Fruit fly (Drosophila melanogaster) whole organism, prepupa: ENCODE measurements around the gene Sfp78E.

Source experiments
- Blimp-1 ChIP-seq: fragments of 200-800 bp; sonication (Bioruptor generic); optimal IDR thresholded peaks from 3 replicates; lab custom pipeline; 2017; ENCODE audit warnings: missing biosample characterization, missing genetic modification characterization, mild to moderate bottlenecking, moderate library complexity, missing genetic modification reagents
- CG10631 ChIP-seq: fragments of 200-800 bp; sonication (Bioruptor generic); optimal IDR thresholded peaks from 2 replicates; lab custom pipeline; 2016; ENCODE audit warnings: missing biosample characterization, missing genetic modification characterization
- CG10669 ChIP-seq: fragments of 200-800 bp; sonication (Bioruptor generic); optimal IDR thresholded peaks from 3 replicates; lab custom pipeline; 2018; ENCODE audit warnings: missing biosample characterization, mild to moderate bottlenecking, missing genetic modification characterization, moderate library complexity
- CG11294 ChIP-seq: fragments of 200-800 bp; sonication (Bioruptor generic); IDR thresholded peaks from 2 replicates; pipeline ENCODE4 v1.3.6; 2022; ENCODE audit warnings: missing biosample characterization, missing genetic modification characterization
- CG11762 ChIP-seq: fragments of 200-800 bp; sonication (Bioruptor generic); optimal IDR thresholded peaks from 3 replicates; lab custom pipeline; 2016; ENCODE audit warnings: missing biosample characterization, missing genetic modification characterization; ENCODE audit not compliant: insufficient read depth
- CG15336 ChIP-seq: fragments of 200-800 bp; sonication (Bioruptor generic); IDR thresholded peaks from 2 replicates; pipeline ENCODE4 v1.3.6; 2022; ENCODE audit warnings: missing biosample characterization, missing genetic modification characterization
- CG16779 ChIP-seq: fragments of 200-800 bp; sonication (Bioruptor generic); optimal IDR thresholded peaks from 3 replicates; lab custom pipeline; 2017; ENCODE audit warnings: missing biosample characterization, mild to moderate bottlenecking, missing genetic modification characterization
- CG32006 ChIP-seq: fragments of 200-800 bp; sonication (Bioruptor generic); optimal IDR thresholded peaks from 3 replicates; lab custom pipeline; 2017; ENCODE audit warnings: missing biosample characterization, mild to moderate bottlenecking, missing genetic modification characterization
- CG6163 ChIP-seq: fragments of 200-800 bp; sonication (Bioruptor generic); IDR thresholded peaks from 3 replicates; pipeline ENCODE4 v1.3.6; 2022; ENCODE audit warnings: missing biosample characterization, missing genetic modification characterization
- CG6792 ChIP-seq: fragments of 200-800 bp; sonication (Bioruptor generic); optimal IDR thresholded peaks from 3 replicates; lab custom pipeline; 2016; ENCODE audit warnings: missing biosample characterization, missing genetic modification characterization
- CG6808 ChIP-seq: fragments of 200-800 bp; sonication (Bioruptor generic); optimal IDR thresholded peaks from 3 replicates; lab custom pipeline; 2017; ENCODE audit warnings: missing biosample characterization, missing genetic modification characterization, mild to moderate bottlenecking, moderate library complexity, missing genetic modification reagents
- CG6854 ChIP-seq: fragments of 200-800 bp; sonication (Bioruptor generic); optimal IDR thresholded peaks from 2 replicates; lab custom pipeline; 2017; ENCODE audit warnings: missing biosample characterization, mild to moderate bottlenecking, missing genetic modification characterization
- CG8319 ChIP-seq: fragments of 200-800 bp; sonication (Bioruptor generic); optimal IDR thresholded peaks from 3 replicates; lab custom pipeline; 2016; ENCODE audit warnings: missing biosample characterization, missing genetic modification characterization
- CG8632 ChIP-seq: fragments of 200-800 bp; sonication (Bioruptor generic); optimal IDR thresholded peaks from 3 replicates; lab custom pipeline; 2016; ENCODE audit warnings: missing biosample characterization, missing genetic modification characterization
- Eip78C ChIP-seq: fragments of 200-800 bp; sonication (Bioruptor generic); peaks from one replicate; lab custom pipeline; 2016; ENCODE audit warnings: missing biosample characterization, missing genetic modification characterization
- Ets21C ChIP-seq: fragments of 200-800 bp; sonication (Bioruptor generic); optimal IDR thresholded peaks from 3 replicates; lab custom pipeline; 2016; ENCODE audit warnings: missing biosample characterization, missing genetic modification characterization
- Hr38 ChIP-seq: sonication (Bioruptor generic); optimal IDR thresholded peaks from 2 replicates; lab custom pipeline; 2016; ENCODE audit warnings: missing biosample characterization, missing genetic modification characterization
- Hr4 ChIP-seq: fragments of 200-800 bp; sonication (Bioruptor generic); optimal IDR thresholded peaks from 3 replicates; lab custom pipeline; 2016; ENCODE audit warnings: missing biosample characterization, missing genetic modification characterization
- Lpt ChIP-seq: fragments of 200-800 bp; sonication (Bioruptor generic); optimal IDR thresholded peaks from 3 replicates; lab custom pipeline; 2016; ENCODE audit warnings: missing biosample characterization, missing genetic modification characterization
- OdsH ChIP-seq: fragments of 200-800 bp; sonication (Bioruptor generic); optimal IDR thresholded peaks from 3 replicates; lab custom pipeline; 2016; ENCODE audit warnings: missing biosample characterization, missing genetic modification characterization
- Sox14 ChIP-seq: fragments of 200-800 bp; sonication (Bioruptor generic); optimal IDR thresholded peaks from 3 replicates; lab custom pipeline; 2016; ENCODE audit warnings: missing biosample characterization, missing genetic modification characterization
- Sox15 ChIP-seq: fragments of 200-800 bp; sonication (Bioruptor generic); optimal IDR thresholded peaks from 3 replicates; lab custom pipeline; 2016; ENCODE audit warnings: missing biosample characterization, missing genetic modification characterization
- acj6 ChIP-seq: fragments of 200-800 bp; sonication (Bioruptor generic); optimal IDR thresholded peaks from 3 replicates; lab custom pipeline; 2016; ENCODE audit warnings: missing biosample characterization, missing genetic modification characterization
- cyc ChIP-seq: fragments of 200-800 bp; sonication (Bioruptor generic); optimal IDR thresholded peaks from 3 replicates; lab custom pipeline; 2016; ENCODE audit warnings: missing biosample characterization, missing genetic modification characterization
- dac ChIP-seq: fragments of 200-800 bp; sonication (Bioruptor generic); optimal IDR thresholded peaks from 2 replicates; lab custom pipeline; 2017; ENCODE audit warnings: missing biosample characterization, mild to moderate bottlenecking, missing genetic modification characterization
- dsx ChIP-seq: fragments of 200-800 bp; optimal IDR thresholded peaks from 3 replicates; lab custom pipeline; 2019; ENCODE audit warnings: missing biosample characterization, mild to moderate bottlenecking, missing genetic modification characterization, moderate library complexity; ENCODE audit not compliant: poor library complexity, severe bottlenecking
- esn ChIP-seq: fragments of 200-800 bp; sonication (Bioruptor generic); optimal IDR thresholded peaks from 2 replicates; lab custom pipeline; 2016; ENCODE audit warnings: missing biosample characterization, mild to moderate bottlenecking, missing genetic modification characterization, moderate library complexity
- fd59A ChIP-seq: fragments of 200-800 bp; sonication (Bioruptor generic); optimal IDR thresholded peaks from 2 replicates; lab custom pipeline; 2017; ENCODE audit warnings: missing biosample characterization, mild to moderate bottlenecking, missing genetic modification characterization, missing genetic modification reagents
- fd85E ChIP-seq: fragments of 200-800 bp; sonication (Bioruptor generic); optimal IDR thresholded peaks from 3 replicates; lab custom pipeline; 2016; ENCODE audit warnings: missing biosample characterization, missing genetic modification characterization
- lz ChIP-seq: fragments of 200-800 bp; sonication (Bioruptor generic); optimal IDR thresholded peaks from 3 replicates; lab custom pipeline; 2016; ENCODE audit warnings: missing biosample characterization, missing genetic modification characterization
- net ChIP-seq: fragments of 200-800 bp; sonication (Bioruptor generic); optimal IDR thresholded peaks from 3 replicates; lab custom pipeline; 2016; ENCODE audit warnings: missing biosample characterization, missing genetic modification characterization
- salr ChIP-seq, 2 experiments: fragments of 200-800 bp; sonication (Bioruptor generic); optimal IDR thresholded peaks; 3 replicates each; lab custom pipeline; 2016 to 2018; ENCODE audit warnings: missing biosample characterization in 2 of 2, missing genetic modification characterization in 2 of 2, mild to moderate bottlenecking in 1 of 2
- spab ChIP-seq: fragments of 200-800 bp; sonication (Bioruptor generic); optimal IDR thresholded peaks from 2 replicates; lab custom pipeline; 2017; ENCODE audit warnings: missing biosample characterization, mild to moderate bottlenecking, missing genetic modification characterization, missing genetic modification reagents
- ss ChIP-seq, 2 experiments: fragments of 200-800 bp; sonication (Bioruptor generic); optimal IDR thresholded peaks; 2 replicates in 1 of 2; 3 replicates in 1 of 2; lab custom pipeline; 2017 to 2018; ENCODE audit warnings: mild to moderate bottlenecking in 2 of 2, missing biosample characterization in 2 of 2, missing genetic modification characterization in 2 of 2, moderate library complexity in 1 of 2
- topi ChIP-seq: fragments of 200-800 bp; sonication (Bioruptor generic); optimal IDR thresholded peaks from 3 replicates; lab custom pipeline; 2016; ENCODE audit warnings: missing biosample characterization, missing genetic modification characterization
- vri ChIP-seq: fragments of 200-800 bp; sonication (Bioruptor generic); optimal IDR thresholded peaks from 3 replicates; lab custom pipeline; 2016; ENCODE audit warnings: missing biosample characterization, mild to moderate bottlenecking, missing genetic modification characterization

Gene Sfp78E

DNA sequence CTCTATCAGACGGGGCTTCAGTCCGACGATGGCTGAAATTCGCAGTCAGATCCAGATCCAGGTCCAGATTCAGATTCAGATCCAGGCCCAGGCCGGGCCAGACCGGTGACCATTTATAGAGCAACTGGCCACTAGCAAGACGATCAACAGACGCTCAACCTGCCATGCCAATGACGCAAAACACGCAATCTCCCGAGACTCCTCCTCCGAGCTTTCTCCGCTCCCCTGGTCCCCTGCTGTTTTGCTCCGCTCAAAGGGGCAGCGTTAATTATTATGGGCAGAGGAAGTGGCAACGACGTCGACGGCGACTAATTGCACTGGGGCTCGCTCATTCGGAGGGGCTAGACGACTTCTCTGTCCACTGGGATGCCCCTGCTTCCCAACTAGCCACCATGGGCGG lies 32.4 kb downstream of the Sfp78E start:
- TF ChIP-seq acj6 (GFP tag; lab: Kevin White, UChicago) (no peak), ss (GFP tag; optimal IDR thresholded peaks at IDR 0.05; lab: Kevin White, UChicago) (peak in 1 of 2 experiments; percentile 95), vri (GFP tag; lab: Kevin White, UChicago) (no peak), Blimp-1 (GFP tag; lab: Kevin White, UChicago) (no peak)

DNA sequence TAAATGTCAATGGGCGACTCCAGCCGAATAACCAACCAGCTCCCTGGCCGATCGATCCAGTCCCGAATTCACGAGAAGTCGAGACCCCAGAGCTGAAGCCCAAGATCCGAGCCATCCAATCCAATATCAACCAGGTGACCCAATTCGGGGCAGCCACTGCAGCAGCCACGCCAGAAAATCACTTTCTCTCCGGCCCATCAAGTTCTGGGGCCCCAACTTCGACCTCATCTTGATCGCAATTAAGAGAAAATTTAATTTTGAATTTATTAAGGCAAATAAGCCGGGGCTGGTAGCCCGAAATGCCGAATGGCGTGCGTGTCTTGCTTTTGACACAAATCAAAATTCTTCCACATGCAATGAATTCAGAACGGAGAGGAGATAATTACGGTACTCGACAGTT lies 36.0 kb downstream of the Sfp78E start:
- TF ChIP-seq Blimp-1 (GFP tag; lab: Kevin White, UChicago) = peak; percentile 53
- TF ChIP-seq dac (GFP tag; lab: Kevin White, UChicago) = no peak

dm6 chr3L:21645878-21646277 lies 38.0 kb downstream of the Sfp78E start:
- TF ChIP-seq CG8319 (GFP tag; lab: Kevin White, UChicago) (no peak), topi (no peak), acj6 (GFP tag; lab: Kevin White, UChicago) (no peak), dac (GFP tag; lab: Kevin White, UChicago) (no peak), Sox14 (no peak), salr (GFP tag; optimal IDR thresholded peaks at IDR 0.05; lab: Kevin White, UChicago) (no peak), OdsH (GFP tag; lab: Kevin White, UChicago) (no peak), fd59A (GFP tag; lab: Kevin White, UChicago) (no peak), Hr38 (GFP tag; lab: Kevin White, UChicago) (no peak), net (GFP tag; lab: Kevin White, UChicago) (no peak), Hr4 (GFP tag; lab: Kevin White, UChicago) (no peak), CG11762 (GFP tag; lab: Kevin White, UChicago) (no peak), CG8632 (GFP tag; lab: Kevin White, UChicago) (no peak), Sox15 (no peak), CG10669 (GFP tag; lab: Kevin White, UChicago) (no peak), CG6808 (GFP tag; lab: Kevin White, UChicago) (no peak), cyc (GFP tag; lab: Kevin White, UChicago) (no peak)

DNA sequence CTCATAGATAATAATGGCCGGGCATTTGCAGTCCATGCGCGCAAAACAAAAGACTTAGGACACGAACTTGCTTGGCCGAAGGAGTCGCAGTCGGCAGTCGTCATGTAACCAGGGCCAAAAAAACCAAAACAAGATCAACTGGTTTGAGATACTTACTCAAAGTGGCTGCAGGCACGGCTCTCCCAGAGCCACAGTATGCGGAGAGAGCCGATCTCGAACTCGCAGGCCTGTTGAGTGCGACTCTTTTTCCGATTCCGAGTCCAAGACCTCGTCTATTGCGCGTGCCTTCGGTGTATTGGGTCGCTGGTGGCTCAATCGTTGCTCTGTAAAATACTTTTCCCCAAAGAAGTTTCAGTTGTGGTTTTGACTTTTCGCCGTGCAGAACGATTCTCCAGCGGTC lies 39.2 kb downstream of the Sfp78E start, which contains the start of gene CG43980:
TSS of gene CG43980 (plus strand) at position 352 of the 400 bp plus-strand sequence.
- TF ChIP-seq dac (GFP tag; lab: Kevin White, UChicago) (no peak), esn (no peak), CG6163 (GFP tag; lab: Robert Waterston, UW) (0 out of 3 replicates have a peak, but pooled peaks have one; percentile 27), CG16779 (peak; percentile 14), ss (GFP tag; optimal IDR thresholded peaks at IDR 0.05; lab: Kevin White, UChicago) (peak; percentile 6 to 55), lz (GFP tag; lab: Kevin White, UChicago) (no peak), CG6792 (GFP tag; lab: Kevin White, UChicago) (no peak), CG15336 (GFP tag; lab: Robert Waterston, UW) (0 out of 2 replicates have a peak, but pooled peaks have one; percentile 22), CG6854 (GFP tag; lab: Kevin White, UChicago) (peak; percentile 8), CG8319 (GFP tag; lab: Kevin White, UChicago) (no peak), fd59A (GFP tag; lab: Kevin White, UChicago) (no peak), spab (no peak), CG6808 (GFP tag; lab: Kevin White, UChicago) (peak; percentile 28), Lpt (peak; percentile 13), CG10631 (GFP tag; lab: Kevin White, UChicago) (no peak), CG32006 (GFP tag; lab: Kevin White, UChicago) (no peak), CG11294 (no peak), Ets21C (no peak), fd85E (GFP tag; lab: Kevin White, UChicago) (no peak), Eip78C (GFP tag; lab: Kevin White, UChicago) (peak; percentile 75), dsx (GFP tag; lab: Kevin White, UChicago) (no peak), Blimp-1 (GFP tag; lab: Kevin White, UChicago) (no peak)
